Fruit fly (Drosophila melanogaster) Kc167 (cell line): ENCODE results near the gene Syx1A.

Source experiments
- Myc ChIP-seq: fragments of >200 bp; optimal IDR thresholded peaks from 2 replicates; lab custom pipeline; 2017; ENCODE audit warnings: missing external identifiers
- Sin3A ChIP-seq: fragments of >200 bp; optimal IDR thresholded peaks from 2 replicates; lab custom pipeline; 2018; ENCODE audit warnings: missing external identifiers
- h ChIP-seq: fragments of >200 bp; optimal IDR thresholded peaks from 3 replicates; lab custom pipeline; 2018; ENCODE audit warnings: missing external identifiers
- insv ChIP-seq: fragments of >200 bp; optimal IDR thresholded peaks from 3 replicates; lab custom pipeline; 2018; ENCODE audit warnings: missing external identifiers
- psq ChIP-seq: fragments of >200 bp; optimal IDR thresholded peaks from 2 replicates; lab custom pipeline; 2017; ENCODE audit warnings: missing external identifiers
- ttk ChIP-seq: sonication (Bioruptor generic); optimal IDR thresholded peaks from 2 replicates; lab custom pipeline; 2017; ENCODE audit warnings: missing external identifiers

Gene Syx1A

DNA sequence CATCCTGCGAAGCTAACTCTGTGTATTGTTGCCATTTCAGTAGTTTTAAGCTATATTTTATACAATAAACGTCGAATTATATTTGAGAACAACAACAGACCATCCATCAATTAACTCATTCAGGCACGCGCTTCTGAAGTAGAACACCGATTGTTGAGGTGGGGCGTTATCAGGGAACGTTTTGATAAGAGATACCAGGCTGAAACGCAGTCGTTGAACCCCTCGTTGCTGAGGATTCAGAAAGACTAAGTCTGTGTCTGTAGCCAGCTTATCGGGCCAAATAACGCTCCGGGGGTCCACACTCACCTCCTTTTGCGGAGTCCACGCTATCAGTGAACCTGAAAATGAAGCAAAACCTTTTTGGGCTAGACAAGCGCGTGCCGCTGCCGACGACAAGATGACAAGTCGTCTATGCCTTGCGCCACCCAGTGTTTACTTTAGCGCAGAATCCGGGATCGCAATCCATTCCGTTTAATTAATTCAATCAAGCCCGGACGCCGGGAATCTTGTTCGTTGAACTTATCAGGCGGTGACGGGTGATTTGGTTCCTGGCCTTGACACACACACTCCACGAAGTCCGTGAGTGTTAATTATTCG is 52.0 kb downstream of the Syx1A start:
- TF ChIP-seq Sin3A (no peak), h (lab: Kevin White, UChicago) (no peak), psq (no peak), insv (lab: Kevin White, UChicago) (no peak), ttk (no peak), Myc (lab: Kevin White, UChicago) (no peak)
